Fruit fly (Drosophila melanogaster): Measurements from ENCODE around the gene Vps16B.

- TF ChIP-seq EcR (GFP tag; optimal IDR thresholded peaks at IDR 0.05): no peak
- TF ChIP-seq CG10348 (GFP tag; IDR thresholded peaks at IDR 0.05): no peak
- TF ChIP-seq Ets98B (GFP tag; IDR thresholded peaks at IDR 0.05): peak; percentile 36
- peak; percentile 13 for TF ChIP-seq CG34367 (tag; optimal IDR thresholded peaks at IDR 0.05)
- no peak for TF ChIP-seq CG13204 (GFP tag; optimal IDR thresholded peaks at IDR 0.05)
- no peak for TF ChIP-seq rn (GFP tag; IDR thresholded peaks at IDR 0.05)
- no peak; the same call in 1 of the 2 replicates for TF ChIP-seq CG32121 (GFP tag; IDR thresholded peaks at IDR 0.05)
These were observed 43.5 kb upstream of the Vps16B start for dm6 chr3R:29859763-29860162.

All from whole organism, pupa.